Fruit fly (Drosophila melanogaster): ENCODE results near the gene Atg1.

Gene Atg1

dm6 chr3L:12796077-12796641 is 8.8 kb downstream of the Atg1 start (continued):
- peak; percentile 32; the same call in 1 of the 2 replicates for TF ChIP-seq Rfx (GFP tag; IDR thresholded peaks at IDR 0.05)
- peak; percentile 9 for TF ChIP-seq schlank (tag; optimal IDR thresholded peaks at IDR 0.05)
- no peak for TF ChIP-seq D (optimal IDR thresholded peaks at IDR 0.05)
- TF ChIP-seq D (GFP tag; optimal IDR thresholded peaks at IDR 0.05) = no peak
- peak; percentile 14 for TF ChIP-seq ATbp (GFP tag; optimal IDR thresholded peaks at IDR 0.05)
- TF ChIP-seq maf-S (GFP tag; optimal IDR thresholded peaks at IDR 0.05) = no peak
- no peak for TF ChIP-seq seq (GFP tag; IDR thresholded peaks at IDR 0.05)
- TF ChIP-seq dmrt99B (tag; optimal IDR thresholded peaks at IDR 0.05) = no peak
- no peak for TF ChIP-seq MESR4 (GFP tag; optimal IDR thresholded peaks at IDR 0.05)
- no peak for TF ChIP-seq ken (GFP tag; IDR thresholded peaks at IDR 0.05)
- 0 out of 2 replicates have a peak, but pooled peaks have one; percentile 20 for TF ChIP-seq CG1024 (GFP tag; IDR thresholded peaks at IDR 0.05)
- no peak for TF ChIP-seq CG31441 (GFP tag; IDR thresholded peaks at IDR 0.05)
- no peak for TF ChIP-seq NC2α (GFP tag; optimal IDR thresholded peaks at IDR 0.05)
- TF ChIP-seq Abd-B (GFP tag; optimal IDR thresholded peaks at IDR 0.05) = no peak
- TF ChIP-seq CG14710 (tag; optimal IDR thresholded peaks at IDR 0.05) = no peak
- no peak; the same call in 1 of the 2 replicates for TF ChIP-seq Atf6 (GFP tag; IDR thresholded peaks at IDR 0.05)
- no peak for TF ChIP-seq CG13424 (tag; optimal IDR thresholded peaks at IDR 0.05)
- no peak for TF ChIP-seq gt (GFP tag; IDR thresholded peaks at IDR 0.05)
- no peak for TF ChIP-seq CG32772 (GFP tag; IDR thresholded peaks at IDR 0.05)
- TF ChIP-seq Ssrp (tag; optimal IDR thresholded peaks at IDR 0.05) = no peak
- TF ChIP-seq YL-1 (GFP tag; optimal IDR thresholded peaks at IDR 0.05) = no peak
- TF ChIP-seq CG12769 (tag; optimal IDR thresholded peaks at IDR 0.05) = peak; percentile 45
- TF ChIP-seq mirr (GFP tag; optimal IDR thresholded peaks at IDR 0.05) = peak; percentile 46
- TF ChIP-seq kay (GFP tag; optimal IDR thresholded peaks at IDR 0.05) = no peak
- peak; percentile 6; the same call in 1 of the 2 replicates for TF ChIP-seq gsb (GFP tag; IDR thresholded peaks at IDR 0.05)
- TF ChIP-seq CG12104 (GFP tag; optimal IDR thresholded peaks at IDR 0.05) = no peak
- TF ChIP-seq jing (GFP tag; optimal IDR thresholded peaks at IDR 0.05) = no peak
- TF ChIP-seq Deaf1 (tag; optimal IDR thresholded peaks at IDR 0.05) = no peak
- TF ChIP-seq CG9932 (GFP tag; IDR thresholded peaks at IDR 0.05) = no peak
- TF ChIP-seq lbe (GFP tag; optimal IDR thresholded peaks at IDR 0.05) = no peak
- no peak for TF ChIP-seq CG4424 (GFP tag; optimal IDR thresholded peaks at IDR 0.05)
- TF ChIP-seq CrebB (tag; optimal IDR thresholded peaks at IDR 0.05) = peak; percentile 13
- no peak for TF ChIP-seq Xrp1 (GFP tag; IDR thresholded peaks at IDR 0.05)
- no peak for TF ChIP-seq Elba2 (GFP tag; optimal IDR thresholded peaks at IDR 0.05)
- no peak for TF ChIP-seq Trl (optimal IDR thresholded peaks at IDR 0.05)
- no peak for TF ChIP-seq Trl (GFP tag; optimal IDR thresholded peaks at IDR 0.05)
- TF ChIP-seq bbx (GFP tag; IDR thresholded peaks at IDR 0.05; ENCODE audit: partially characterized antibody) = no peak
- no peak for TF ChIP-seq ap (GFP tag; IDR thresholded peaks at IDR 0.05)
- TF ChIP-seq CG2116 (GFP tag; optimal IDR thresholded peaks at IDR 0.05) = no peak
- TF ChIP-seq CG34376 (GFP tag; optimal IDR thresholded peaks at IDR 0.05) = peak; percentile 47
- no peak for TF ChIP-seq CG7357 (GFP tag; IDR thresholded peaks at IDR 0.05)
- no peak for TF ChIP-seq CG10147 (GFP tag; optimal IDR thresholded peaks at IDR 0.05)
- no peak for TF ChIP-seq CG1602 (GFP tag; optimal IDR thresholded peaks at IDR 0.05)
- TF ChIP-seq CG31224 (GFP tag; IDR thresholded peaks at IDR 0.05) = no peak
- peak; percentile 70; the same call in 2 of the 3 replicates for TF ChIP-seq CG6175 (GFP tag; IDR thresholded peaks at IDR 0.05)
- TF ChIP-seq CG17612 (GFP tag; IDR thresholded peaks at IDR 0.05) = no peak
- TF ChIP-seq unc-4 (GFP tag; IDR thresholded peaks at IDR 0.05; ENCODE audit: partially characterized antibody) = no peak
- TF ChIP-seq E2f1 (GFP tag; IDR thresholded peaks at IDR 0.05) = peak; percentile 22; the same call in 1 of the 2 replicates
- TF ChIP-seq CG12942 (GFP tag; optimal IDR thresholded peaks at IDR 0.05) = no peak
- no peak for TF ChIP-seq pnt (GFP tag; optimal IDR thresholded peaks at IDR 0.05)
- no peak for TF ChIP-seq CG8924 (tag; optimal IDR thresholded peaks at IDR 0.05)
- no peak for TF ChIP-seq CG2889 (GFP tag; IDR thresholded peaks at IDR 0.05)

Measured in whole organism, embryonic.